Fruit fly (Drosophila melanogaster) whole organism, embryonic: Measurements from ENCODE around the gene Nepl18.

Source experiments
- Atf-2 ChIP-seq: fragments of 200-800 bp; sonication (Bioruptor generic); optimal IDR thresholded peaks from 2 replicates; lab custom pipeline; 2016; ENCODE audit warnings: missing biosample characterization, missing genetic modification characterization
- Awh ChIP-seq: fragments of 200-800 bp; sonication (Bioruptor generic); IDR thresholded peaks from 2 replicates; pipeline ENCODE4, ENCODE4 v1.3.6; 2022; ENCODE audit warnings: missing biosample characterization, missing genetic modification characterization
- CG10147 ChIP-seq: fragments of 200-800 bp; sonication (Bioruptor generic); optimal IDR thresholded peaks from 2 replicates; lab custom pipeline; 2019; ENCODE audit warnings: missing biosample characterization, mild to moderate bottlenecking, missing genetic modification characterization, moderate library complexity
- CG11456 ChIP-seq: fragments of 200-800 bp; sonication (Bioruptor generic); IDR thresholded peaks from 3 replicates; pipeline ENCODE4 v1.3.6; 2022; ENCODE audit warnings: missing biosample characterization, missing genetic modification characterization
- CG11695 ChIP-seq: fragments of 200-800 bp; sonication (Bioruptor generic); IDR thresholded peaks from 3 replicates; pipeline ENCODE4 v1.3.6; 2022; ENCODE audit warnings: missing biosample characterization, missing genetic modification characterization
- CG12942 ChIP-seq: fragments of 200-800 bp; sonication (Bioruptor generic); optimal IDR thresholded peaks from 3 replicates; lab custom pipeline; 2016; ENCODE audit warnings: missing biosample characterization, missing genetic modification characterization
- CG13424 ChIP-seq: fragments of 200-800 bp; sonication (Bioruptor generic); optimal IDR thresholded peaks from 2 replicates; lab custom pipeline; 2019; ENCODE audit warnings: missing biosample characterization, mild to moderate bottlenecking, missing genetic modification characterization, moderate library complexity
- CG14014 ChIP-seq: fragments of 200-800 bp; sonication (Bioruptor generic); IDR thresholded peaks from 2 replicates; pipeline ENCODE4 v1.3.6; 2022; ENCODE audit warnings: missing biosample characterization, missing genetic modification characterization
- CG1647 ChIP-seq: fragments of 200-800 bp; sonication (Bioruptor generic); optimal IDR thresholded peaks from 3 replicates; lab custom pipeline; 2016; ENCODE audit warnings: missing biosample characterization, missing genetic modification characterization
- CG17328 ChIP-seq: fragments of 200-800 bp; sonication (Bioruptor generic); IDR thresholded peaks from 2 replicates; pipeline ENCODE4 v1.3.6; 2022; ENCODE audit warnings: missing biosample characterization, missing genetic modification characterization
- CG18262 ChIP-seq: fragments of 200-800 bp; optimal IDR thresholded peaks from 3 replicates; lab custom pipeline; 2019; ENCODE audit warnings: missing biosample characterization, mild to moderate bottlenecking, missing genetic modification characterization, moderate library complexity
- CG2129 ChIP-seq: fragments of 200-800 bp; sonication (Bioruptor generic); IDR thresholded peaks from 2 replicates; pipeline ENCODE4 v1.3.6; 2022; ENCODE audit warnings: missing biosample characterization, missing genetic modification characterization; ENCODE audit not compliant: partially characterized antibody
- CG31441 ChIP-seq: fragments of 200-800 bp; sonication (Bioruptor generic); IDR thresholded peaks from 2 replicates; pipeline ENCODE4 v1.3.6; 2022; ENCODE audit warnings: missing biosample characterization, missing genetic modification characterization
- CG32532 ChIP-seq: fragments of 200-800 bp; sonication (Bioruptor generic); IDR thresholded peaks from 2 replicates; pipeline ENCODE4 v1.3.6; 2022; ENCODE audit warnings: missing biosample characterization, missing genetic modification characterization
- CG32767 ChIP-seq: fragments of 200-800 bp; sonication (Bioruptor generic); IDR thresholded peaks from 2 replicates; pipeline ENCODE4 v1.3.6; 2022; ENCODE audit warnings: missing biosample characterization, missing genetic modification characterization
- CG3281 ChIP-seq: fragments of 200-800 bp; sonication (Bioruptor generic); optimal IDR thresholded peaks from 3 replicates; lab custom pipeline; 2017; ENCODE audit warnings: missing biosample characterization, mild to moderate bottlenecking, missing genetic modification characterization
- CG7271 ChIP-seq: fragments of 200-800 bp; sonication (Bioruptor generic); optimal IDR thresholded peaks from 2 replicates; lab custom pipeline; 2018; ENCODE audit warnings: missing biosample characterization, mild to moderate bottlenecking, missing genetic modification characterization, moderate library complexity
- CG7786 ChIP-seq: fragments of 200-800 bp; sonication (Bioruptor generic); optimal IDR thresholded peaks from 2 replicates; lab custom pipeline; 2016; ENCODE audit warnings: missing biosample characterization, missing genetic modification characterization
- CG8924 ChIP-seq: fragments of 200-800 bp; optimal IDR thresholded peaks from 3 replicates; lab custom pipeline; 2019; ENCODE audit warnings: missing biosample characterization, mild to moderate bottlenecking, missing genetic modification characterization, moderate library complexity
- Camta ChIP-seq: fragments of 200-800 bp; sonication (Bioruptor generic); optimal IDR thresholded peaks from 2 replicates; lab custom pipeline; 2016; ENCODE audit warnings: missing biosample characterization, missing genetic modification characterization
- CoRest ChIP-seq: fragments of 200-800 bp; sonication (Bioruptor generic); optimal IDR thresholded peaks from 3 replicates; lab custom pipeline; 2018; ENCODE audit warnings: missing biosample characterization, mild to moderate bottlenecking, missing genetic modification characterization, moderate library complexity
- Dip3 ChIP-seq: fragments of 200-800 bp; sonication (Bioruptor generic); optimal IDR thresholded peaks from 3 replicates; lab custom pipeline; 2016; ENCODE audit warnings: missing biosample characterization, missing genetic modification characterization
- Fer1 ChIP-seq: fragments of 200-800 bp; sonication (Bioruptor generic); optimal IDR thresholded peaks from 2 replicates; lab custom pipeline; 2017; ENCODE audit warnings: missing biosample characterization, mild to moderate bottlenecking, missing genetic modification characterization
- Gsc ChIP-seq: fragments of 200-800 bp; sonication (Bioruptor generic); IDR thresholded peaks from 2 replicates; pipeline ENCODE4 v1.3.6; 2022; ENCODE audit warnings: missing biosample characterization, missing genetic modification characterization
- HLH54F ChIP-seq: fragments of 200-800 bp; sonication (Bioruptor generic); optimal IDR thresholded peaks from 3 replicates; lab custom pipeline; 2016; ENCODE audit warnings: missing biosample characterization, missing genetic modification characterization
- Hand ChIP-seq: fragments of 200-800 bp; sonication (Bioruptor generic); optimal IDR thresholded peaks from 2 replicates; lab custom pipeline; 2017; ENCODE audit warnings: mild to moderate bottlenecking, missing biosample characterization, missing genetic modification reagents, missing genetic modification characterization
- Hmx ChIP-seq: fragments of 200-800 bp; sonication (Bioruptor generic); optimal IDR thresholded peaks from 2 replicates; lab custom pipeline; 2016; ENCODE audit warnings: missing biosample characterization, missing genetic modification characterization
- Hr51 ChIP-seq, 2 experiments: fragments of 200-800 bp; sonication (Bioruptor generic); optimal IDR thresholded peaks; 2 replicates in 1 of 2; 3 replicates in 1 of 2; lab custom pipeline; 2016 to 2018; ENCODE audit warnings: missing biosample characterization in 2 of 2, missing genetic modification characterization in 2 of 2, mild to moderate bottlenecking in 1 of 2, moderate library complexity in 1 of 2
- Usf ChIP-seq: fragments of 200-800 bp; sonication (Bioruptor generic); optimal IDR thresholded peaks from 2 replicates; lab custom pipeline; 2017; ENCODE audit warnings: missing genotype, missing biosample characterization, missing genetic modification characterization
- btn ChIP-seq: fragments of 200-800 bp; sonication (Bioruptor generic); optimal IDR thresholded peaks from 2 replicates; lab custom pipeline; 2016; ENCODE audit warnings: missing biosample characterization, missing genetic modification characterization
- cas ChIP-seq: fragments of 200-800 bp; sonication (Bioruptor generic); IDR thresholded peaks from 2 replicates; pipeline ENCODE4 v1.3.6; 2022; ENCODE audit warnings: missing biosample characterization, missing genetic modification characterization
- cato ChIP-seq: fragments of 200-800 bp; sonication (Bioruptor generic); optimal IDR thresholded peaks from 2 replicates; lab custom pipeline; 2016; ENCODE audit warnings: missing biosample characterization, missing genetic modification characterization, borderline replicate concordance
- crc ChIP-seq: fragments of 200-800 bp; sonication (Bioruptor generic); optimal IDR thresholded peaks from 2 replicates; lab custom pipeline; 2016; ENCODE audit warnings: missing biosample characterization, missing genetic modification characterization
- dati ChIP-seq: fragments of 200-800 bp; sonication (Bioruptor generic); IDR thresholded peaks from 2 replicates; pipeline ENCODE4 v1.3.6; 2022; ENCODE audit warnings: missing biosample characterization, missing genetic modification characterization
- dysf ChIP-seq: fragments of 200-800 bp; sonication (Bioruptor generic); IDR thresholded peaks from 3 replicates; pipeline ENCODE4 v1.3.6; 2022; ENCODE audit warnings: missing biosample characterization, missing genetic modification characterization
- eve ChIP-seq, 2 experiments: fragments of >200 bp; optimal IDR thresholded peaks; 2 replicates each; lab custom pipeline; 2017; ENCODE audit warnings: missing biosample characterization in 2 of 2, missing genetic modification characterization in 2 of 2
- fd102C ChIP-seq: fragments of 200-800 bp; sonication (Bioruptor generic); optimal IDR thresholded peaks from 2 replicates; lab custom pipeline; 2018; ENCODE audit warnings: missing biosample characterization, mild to moderate bottlenecking, missing genetic modification characterization, moderate library complexity
- hb ChIP-seq: fragments of 200-800 bp; sonication (Bioruptor generic); IDR thresholded peaks from 3 replicates; pipeline ENCODE4 v1.3.6; 2022; ENCODE audit warnings: missing biosample characterization, missing genetic modification characterization; ENCODE audit not compliant: partially characterized antibody
- hbn ChIP-seq: fragments of 200-800 bp; sonication (Bioruptor generic); IDR thresholded peaks from 2 replicates; pipeline ENCODE4 v1.3.6; 2022; ENCODE audit warnings: missing biosample characterization, missing genetic modification characterization; ENCODE audit not compliant: partially characterized antibody
- hkb ChIP-seq, 2 experiments: fragments of 200-800 bp in 1 of 2; fragments of >200 bp in 1 of 2; sonication (Bioruptor generic) in 1 of 2; IDR thresholded peaks in 1 of 2; optimal IDR thresholded peaks in 1 of 2; 2 replicates each; pipeline versions ENCODE4 v1.3.6 to Lab custom; 2017 to 2022; ENCODE audit warnings: missing biosample characterization in 1 of 2, missing genetic modification characterization in 1 of 2
- lov ChIP-seq, 2 experiments: fragments of 200-800 bp in 1 of 2; fragments of >200 bp in 1 of 2; sonication (Bioruptor generic) in 1 of 2; IDR thresholded peaks in 1 of 2; optimal IDR thresholded peaks in 1 of 2; 2 replicates in 1 of 2; 3 replicates in 1 of 2; pipeline versions ENCODE4 v1.3.6 to Lab custom; 2017 to 2022; ENCODE audit warnings: missing biosample characterization in 1 of 2, missing genetic modification characterization in 1 of 2
- sens-2 ChIP-seq: fragments of 200-800 bp; sonication (Bioruptor generic); IDR thresholded peaks from 2 replicates; pipeline ENCODE4 v1.3.6; 2022; ENCODE audit warnings: missing biosample characterization, missing genetic modification characterization
- tll ChIP-seq, 2 experiments: fragments of 200-800 bp in 1 of 2; fragments of >200 bp in 1 of 2; sonication (Bioruptor generic) in 1 of 2; optimal IDR thresholded peaks; 2 replicates each; lab custom pipeline; 2017 to 2019; ENCODE audit warnings: missing biosample characterization in 2 of 2, missing genetic modification characterization in 2 of 2, mild to moderate bottlenecking in 1 of 2, moderate library complexity in 1 of 2
- tup ChIP-seq: fragments of 200-800 bp; sonication (Bioruptor generic); optimal IDR thresholded peaks from 2 replicates; lab custom pipeline; 2016; ENCODE audit warnings: missing biosample characterization, mild to moderate bottlenecking, missing genetic modification characterization, moderate library complexity
- wek ChIP-seq: fragments of 200-800 bp; sonication (Bioruptor generic); optimal IDR thresholded peaks from 3 replicates; lab custom pipeline; 2018; ENCODE audit warnings: missing biosample characterization, mild to moderate bottlenecking, missing genetic modification characterization, moderate library complexity
- wor ChIP-seq: fragments of 200-800 bp; sonication (Bioruptor generic); IDR thresholded peaks from 2 replicates; pipeline ENCODE4 v1.3.6; 2022; ENCODE audit warnings: missing biosample characterization, missing genetic modification characterization
- zen ChIP-seq: fragments of 200-800 bp; sonication (Bioruptor generic); optimal IDR thresholded peaks from 3 replicates; lab custom pipeline; 2018; ENCODE audit warnings: missing biosample characterization, mild to moderate bottlenecking, missing genetic modification characterization, moderate library complexity

Nepl18 gene

DNA sequence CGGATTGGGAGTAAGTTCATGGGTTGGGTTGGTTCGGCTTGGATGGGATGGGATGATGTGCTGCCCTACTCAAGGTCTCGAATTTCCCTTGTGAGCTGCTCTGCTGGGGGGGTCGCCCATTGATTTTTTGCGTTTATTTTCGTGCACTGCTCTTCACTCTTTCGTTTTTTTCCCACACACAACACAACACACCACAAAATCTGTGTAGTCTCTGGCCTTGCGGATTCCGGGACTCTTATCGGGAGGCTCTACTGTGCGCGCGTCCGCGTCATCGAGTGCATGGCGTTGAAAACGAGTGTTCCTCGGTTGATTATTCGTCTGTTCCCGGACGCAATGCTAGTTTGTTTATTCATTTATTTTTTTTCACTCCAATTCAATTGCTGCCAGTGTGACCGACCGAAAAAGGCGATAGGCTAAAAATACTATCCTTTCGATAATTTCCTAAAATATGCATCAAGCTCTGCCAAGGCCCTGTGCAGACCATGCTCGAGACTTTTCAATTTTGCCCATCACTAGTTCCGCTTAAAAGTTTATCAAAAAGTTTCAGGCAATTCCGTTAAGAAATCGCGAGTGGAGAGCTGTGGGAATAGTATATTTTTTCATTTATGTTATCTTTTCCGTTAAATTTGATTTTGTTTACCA lies 43.7 kb upstream of the Nepl18 start, which contains the start of gene WASp (continued):
- TF ChIP-seq CG32532 (GFP tag; lab: Robert Waterston, UW) (peak; percentile 74), CG12942 (GFP tag; lab: Kevin White, UChicago) (peak; percentile 25), CG2129 (GFP tag; lab: Robert Waterston, UW) (no peak), HLH54F (GFP tag; lab: Kevin White, UChicago) (peak; percentile 69), Hr51 (GFP tag; optimal IDR thresholded peaks at IDR 0.05; lab: Kevin White, UChicago) (peak in 1 of 2 experiments; percentile 71), CG1647 (GFP tag; lab: Kevin White, UChicago) (peak; percentile 70), Atf-2 (GFP tag; lab: Kevin White, UChicago) (peak; percentile 39), btn (GFP tag; lab: Kevin White, UChicago) (peak; percentile 37), hkb (optimal IDR thresholded peaks at IDR 0.05; lab: Kevin White, UChicago) (peak; percentile 56), hkb (GFP tag; IDR thresholded peaks at IDR 0.05; lab: Robert Waterston, UW) (peak; percentile 76), CG32767 (GFP tag; lab: Robert Waterston, UW) (0 out of 2 replicates have a peak, but pooled peaks have one; percentile 27), hbn (no peak), lov (optimal IDR thresholded peaks at IDR 0.05; lab: Kevin White, UChicago) (no peak), lov (GFP tag; IDR thresholded peaks at IDR 0.05; lab: Robert Waterston, UW) (peak; percentile 83; the same call in 2 of the 3 replicates), wor (GFP tag; lab: Robert Waterston, UW) (no peak), CG10147 (GFP tag; lab: Kevin White, UChicago) (no peak), CG11695 (GFP tag; lab: Robert Waterston, UW) (0 out of 3 replicates have a peak, but pooled peaks have one; percentile 43), CG7271 (tag; lab: Kevin White, UChicago) (peak; percentile 79), eve (GFP tag; optimal IDR thresholded peaks at IDR 0.05; lab: Kevin White, UChicago) (no peak), fd102C (GFP tag; lab: Kevin White, UChicago) (peak; percentile 49), tll (GFP tag; optimal IDR thresholded peaks at IDR 0.05; lab: Kevin White, UChicago) (no peak), CG3281 (GFP tag; lab: Kevin White, UChicago) (no peak), sens-2 (GFP tag; lab: Robert Waterston, UW) (0 out of 2 replicates have a peak, but pooled peaks have one; percentile 42), wek (GFP tag; lab: Kevin White, UChicago) (peak; percentile 62), Usf (GFP tag; lab: Kevin White, UChicago) (peak; percentile 4), Hmx (GFP tag; lab: Kevin White, UChicago) (no peak), hb (GFP tag; lab: Robert Waterston, UW) (no peak), CG18262 (tag; lab: Kevin White, UChicago) (no peak), crc (GFP tag; lab: Kevin White, UChicago) (peak; percentile 17), Camta (peak; percentile 77), Gsc (no peak), CG14014 (GFP tag; lab: Robert Waterston, UW) (peak; percentile 59; the same call in 1 of the 2 replicates), tup (GFP tag; lab: Kevin White, UChicago) (no peak), CG31441 (GFP tag; lab: Robert Waterston, UW) (no peak), cas (peak; percentile 57; the same call in 1 of the 2 replicates), Dip3 (GFP tag; lab: Kevin White, UChicago) (peak; percentile 50), Hand (GFP tag; lab: Kevin White, UChicago) (no peak), CG8924 (tag; lab: Kevin White, UChicago) (peak; percentile 49), dati (GFP tag; lab: Robert Waterston, UW) (0 out of 2 replicates have a peak, but pooled peaks have one; percentile 29), CoRest (tag; lab: Kevin White, UChicago) (peak; percentile 85), Fer1 (GFP tag; lab: Kevin White, UChicago) (no peak), CG7786 (GFP tag; lab: Kevin White, UChicago) (peak; percentile 61), CG11456 (GFP tag; lab: Robert Waterston, UW) (peak; percentile 86), cato (peak; percentile 56), dysf (peak; percentile 77), CG13424 (tag; lab: Kevin White, UChicago) (peak; percentile 53), zen (tag; lab: Kevin White, UChicago) (peak; percentile 49), Awh (GFP tag; lab: Robert Waterston, UW) (0 out of 2 replicates have a peak, but pooled peaks have one; percentile 43), CG17328 (GFP tag; lab: Robert Waterston, UW) (peak; percentile 68)
